Worm (Caenorhabditis elegans) whole organism, L3 larva: ENCODE results near the gene F18A11.2.
"Not testable (repeated sequence)": the region's sequence is repeated elsewhere in the genome, so short reads cannot be mapped to it uniquely, and the experiment has no call there.

Source experiments
- R02D3.7 ChIP-seq: fragments of 150-350 bp; optimal IDR thresholded peaks from 2 replicates; lab custom pipeline; 2014; ENCODE audit warnings: missing biosample characterization, missing genetic modification characterization
- aly-2 ChIP-seq: fragments of 150-350 bp; optimal IDR thresholded peaks from 2 replicates; lab custom pipeline; 2014; ENCODE audit warnings: missing biosample characterization, missing genetic modification characterization
- ama-1 ChIP-seq: fragments of 150-350 bp; optimal IDR thresholded peaks from 2 replicates; lab custom pipeline; 2018
- ceh-16 ChIP-seq: sonication (generic microtip); optimal IDR thresholded peaks from 2 replicates; lab custom pipeline; 2017; ENCODE audit warnings: missing biosample characterization, missing genetic modification characterization
- ceh-82 ChIP-seq: fragments of 150-350 bp; optimal IDR thresholded peaks from 2 replicates; lab custom pipeline; 2014; ENCODE audit warnings: missing biosample characterization, missing genetic modification characterization
- ceh-9 ChIP-seq: sonication (generic microtip); optimal IDR thresholded peaks from 2 replicates; lab custom pipeline; 2018; ENCODE audit warnings: missing biosample characterization, missing genetic modification characterization
- daf-12 ChIP-seq: fragments of 150-350 bp; optimal IDR thresholded peaks from 2 replicates; lab custom pipeline; 2014; ENCODE audit warnings: missing biosample characterization, missing genetic modification reagents, missing genetic modification characterization
- egl-27 ChIP-seq: sonication (generic microtip); optimal IDR thresholded peaks from 4 replicates; lab custom pipeline; 2017; ENCODE audit warnings: missing biosample characterization, missing genetic modification reagents, missing genetic modification characterization
- elt-1 ChIP-seq: fragments of 150-350 bp; optimal IDR thresholded peaks from 2 replicates; lab custom pipeline; 2014; ENCODE audit warnings: missing biosample characterization, missing genetic modification characterization
- elt-2 ChIP-seq: sonication (generic microtip); optimal IDR thresholded peaks from 2 replicates; lab custom pipeline; 2016; ENCODE audit warnings: missing genetic modification reagents, mild to moderate bottlenecking, missing genetic modification characterization, missing compliant biosample characterization
- elt-3 ChIP-seq, 3 experiments: fragments of 150-350 bp in 1 of 3; sonication (generic microtip) in 2 of 3; optimal IDR thresholded peaks; 2 replicates in 2 of 3; 4 replicates in 1 of 3; lab custom pipeline; 2014 to 2017; ENCODE audit warnings: missing biosample characterization in 3 of 3, missing genetic modification characterization in 3 of 3
- eor-1 ChIP-seq, 2 experiments: fragments of 150-350 bp; optimal IDR thresholded peaks; 2 replicates each; lab custom pipeline; 2014 to 2018; ENCODE audit warnings: missing biosample characterization in 2 of 2, missing genetic modification characterization in 2 of 2
- fkh-10 ChIP-seq: sonication (generic microtip); optimal IDR thresholded peaks from 2 replicates; lab custom pipeline; 2017; ENCODE audit warnings: missing biosample characterization, missing genetic modification reagents, missing genetic modification characterization
- fkh-2 ChIP-seq: fragments of 150-350 bp; optimal IDR thresholded peaks from 2 replicates; lab custom pipeline; 2014; ENCODE audit warnings: missing biosample characterization, missing genetic modification reagents, missing genetic modification characterization
- jun-1 ChIP-seq: fragments of 150-350 bp; optimal IDR thresholded peaks from 2 replicates; lab custom pipeline; 2014; ENCODE audit warnings: missing biosample characterization, missing genetic modification reagents, missing genetic modification characterization
- lin-39 ChIP-seq: fragments of 150-350 bp; optimal IDR thresholded peaks from 2 replicates; lab custom pipeline; 2018; ENCODE audit warnings: missing biosample characterization, missing genetic modification reagents, missing genetic modification characterization
- mml-1 ChIP-seq: fragments of 150-350 bp; sonication (generic microtip); optimal IDR thresholded peaks from 3 replicates; lab custom pipeline; 2014; ENCODE audit warnings: missing biosample characterization, missing genetic modification characterization
- nfya-1 ChIP-seq: sonication (generic microtip); optimal IDR thresholded peaks from 2 replicates; lab custom pipeline; 2017; ENCODE audit warnings: missing genetic modification characterization, mild to moderate bottlenecking, missing compliant biosample characterization, antibody characterized with exemption, moderate library complexity; ENCODE audit not compliant: insufficient read depth
- nhr-11 ChIP-seq: fragments of 150-350 bp; optimal IDR thresholded peaks from 2 replicates; lab custom pipeline; 2014; ENCODE audit warnings: missing biosample characterization, missing genetic modification characterization
- nhr-12 ChIP-seq: fragments of 150-350 bp; optimal IDR thresholded peaks from 2 replicates; lab custom pipeline; 2014; ENCODE audit warnings: missing biosample characterization, missing genetic modification characterization
- nhr-23 ChIP-seq: fragments of 150-350 bp; optimal IDR thresholded peaks from 2 replicates; lab custom pipeline; 2014; ENCODE audit warnings: missing biosample characterization, missing genetic modification reagents, missing genetic modification characterization
- nhr-237 ChIP-seq: fragments of 150-350 bp; optimal IDR thresholded peaks from 2 replicates; lab custom pipeline; 2014; ENCODE audit warnings: missing biosample characterization, missing genetic modification characterization
- nhr-25 ChIP-seq: sonication (generic microtip); optimal IDR thresholded peaks from 2 replicates; lab custom pipeline; 2017; ENCODE audit warnings: missing biosample characterization, missing genetic modification characterization
- nhr-67 ChIP-seq: fragments of 150-350 bp; optimal IDR thresholded peaks from 2 replicates; lab custom pipeline; 2014; ENCODE audit warnings: missing biosample characterization, missing genetic modification characterization
- nhr-76 ChIP-seq: fragments of 150-350 bp; sonication (generic microtip); optimal IDR thresholded peaks from 5 replicates; lab custom pipeline; 2014; ENCODE audit warnings: missing biosample characterization, missing genetic modification characterization
- nhr-77 ChIP-seq: fragments of 150-350 bp; optimal IDR thresholded peaks from 2 replicates; lab custom pipeline; 2014; ENCODE audit warnings: missing biosample characterization, missing genetic modification characterization
- pha-4 ChIP-seq: fragments of 150-350 bp; optimal IDR thresholded peaks from 2 replicates; lab custom pipeline; 2014; ENCODE audit warnings: missing biosample characterization, missing genetic modification reagents, missing genetic modification characterization
- pqm-1 ChIP-seq: fragments of 150-350 bp; optimal IDR thresholded peaks from 2 replicates; lab custom pipeline; 2017; ENCODE audit warnings: missing biosample characterization, missing genetic modification characterization, inconsistent platforms
- sea-2 ChIP-seq: fragments of 150-350 bp; sonication (generic microtip); optimal IDR thresholded peaks from 4 replicates; lab custom pipeline; 2014; ENCODE audit warnings: missing biosample characterization, missing genetic modification reagents, missing genetic modification characterization
- skn-1 ChIP-seq: fragments of 150-350 bp; optimal IDR thresholded peaks from 2 replicates; lab custom pipeline; 2014; ENCODE audit warnings: missing biosample characterization, missing genetic modification characterization
- tbx-2 ChIP-seq: sonication (generic microtip); optimal IDR thresholded peaks from 2 replicates; lab custom pipeline; 2016; ENCODE audit warnings: mild to moderate bottlenecking, missing genetic modification characterization, missing compliant biosample characterization
- unc-39 ChIP-seq: sonication (generic microtip); optimal IDR thresholded peaks from 4 replicates; lab custom pipeline; 2017; ENCODE audit warnings: missing biosample characterization, missing genetic modification characterization
- unc-62 ChIP-seq: fragments of 150-350 bp; sonication (generic microtip); optimal IDR thresholded peaks from 4 replicates; lab custom pipeline; 2014; ENCODE audit warnings: missing biosample characterization, missing genetic modification reagents, missing genetic modification characterization
- zag-1 ChIP-seq: fragments of 150-350 bp; optimal IDR thresholded peaks from 2 replicates; lab custom pipeline; 2014; ENCODE audit warnings: missing biosample characterization, missing genetic modification characterization
- ztf-11 ChIP-seq: fragments of 150-350 bp; optimal IDR thresholded peaks from 2 replicates; lab custom pipeline; 2014; ENCODE audit warnings: missing biosample characterization, missing genetic modification characterization
- ztf-4 ChIP-seq: fragments of 150-350 bp; optimal IDR thresholded peaks from 2 replicates; lab custom pipeline; 2014; ENCODE audit warnings: missing biosample characterization, missing genetic modification characterization

F18A11.2 gene

DNA sequence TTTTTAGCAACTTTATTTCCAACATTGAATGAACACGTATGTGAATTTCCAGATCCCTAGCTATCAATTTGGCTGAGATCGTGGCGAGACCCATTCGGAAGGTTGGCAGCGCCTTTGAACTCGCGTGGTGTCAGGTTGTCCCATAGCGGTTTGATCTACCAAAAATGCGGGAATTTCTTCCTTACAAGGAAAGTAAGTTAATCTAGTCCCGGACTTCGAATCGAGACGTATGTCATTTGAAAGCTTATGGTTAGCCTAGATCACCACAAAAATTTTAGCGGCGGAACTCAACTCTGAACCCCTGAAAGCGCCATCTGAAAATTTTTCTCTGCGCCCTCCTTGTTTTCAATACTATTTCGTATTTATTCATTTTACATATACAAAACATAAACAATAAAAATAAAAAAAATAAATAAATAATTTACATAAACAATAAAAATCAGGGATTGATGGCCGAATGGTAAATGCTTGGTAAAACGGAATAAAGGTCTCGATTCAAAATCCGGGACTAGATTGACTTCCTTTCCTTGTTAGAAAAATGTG, at the start of gene F18A11.2:
F18A11.2 (plus strand) TSS at position 51 of the 543 bp plus-strand sequence.
- TF ChIP-seq nhr-76, lin-39, ztf-4 (tag; lab: Kevin White, UChicago): not testable (repeated sequence)

DNA sequence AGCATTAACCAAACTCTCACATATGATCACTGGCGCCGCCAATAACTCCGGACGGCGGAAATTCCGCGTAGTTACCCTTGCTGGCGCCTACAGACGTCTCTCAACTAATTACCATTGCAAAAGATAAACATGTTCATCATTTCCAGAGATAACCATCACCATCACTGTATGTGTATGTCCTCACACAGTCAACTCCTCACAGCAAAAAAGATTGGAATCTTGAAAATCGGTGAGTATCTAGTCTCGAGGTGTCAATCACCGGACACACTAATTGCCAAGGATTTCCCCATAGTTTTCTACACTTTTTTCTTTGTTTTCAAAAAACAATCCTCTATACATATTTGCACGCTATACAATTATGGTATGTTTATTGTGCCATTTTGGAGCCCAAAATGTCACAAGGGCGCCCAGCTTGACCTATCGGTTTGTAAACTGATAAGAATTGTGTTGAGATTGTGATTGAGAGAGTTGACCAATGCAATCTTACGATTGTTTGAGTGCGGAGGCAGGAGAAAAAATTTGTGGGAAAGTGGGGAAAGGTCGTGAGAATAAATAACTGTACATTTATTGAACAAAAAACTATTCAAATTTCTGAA, 49.4 kb upstream of the F18A11.2 start:
- peak; percentile 14 for TF ChIP-seq nhr-25 (tag; lab: Kevin White, UChicago)
- TF ChIP-seq pha-4 = peak; percentile 48
- TF ChIP-seq elt-1 (tag; lab: Kevin White, UChicago) = peak; percentile 92
- peak; percentile 53 for TF ChIP-seq elt-2 (tag; lab: Kevin White, UChicago)
- no peak for TF ChIP-seq eor-1 (tag; optimal IDR thresholded peaks at IDR 0.05; lab: Kevin White, UChicago)
- TF ChIP-seq R02D3.7 (tag; lab: Kevin White, UChicago) = no peak
- no peak for TF ChIP-seq sea-2 (GFP tag; lab: Kevin White, UChicago)
- peak; percentile 17 for TF ChIP-seq unc-62 (GFP tag; lab: Kevin White, UChicago)
- TF ChIP-seq aly-2 (tag; lab: Kevin White, UChicago) = no peak

DNA sequence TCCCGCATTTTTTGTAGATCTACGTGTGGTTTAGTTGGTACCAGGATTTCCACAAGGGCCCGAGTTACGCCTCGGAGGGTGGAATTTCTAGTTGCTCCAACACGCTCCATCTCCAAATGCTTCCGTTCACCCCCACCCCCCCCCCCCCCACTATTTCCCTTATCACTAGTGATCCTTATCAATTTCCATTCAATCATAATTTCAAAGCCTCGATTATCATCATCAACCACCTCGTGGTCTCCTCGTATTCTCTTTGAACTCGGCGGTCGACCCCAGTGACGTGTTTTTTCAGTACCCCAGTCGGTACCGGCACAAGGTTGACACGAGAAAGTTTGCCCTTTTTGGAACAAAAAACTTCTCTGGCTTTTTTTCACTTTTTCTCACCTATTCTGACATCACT, 48.7 kb upstream of the F18A11.2 start:
- TF ChIP-seq ama-1 (no peak), ztf-11 (no peak), nfya-1 (no peak), nhr-25 (tag; lab: Kevin White, UChicago) (no peak), elt-3 (tag; optimal IDR thresholded peaks at IDR 0.05; lab: Kevin White, UChicago) (no peak), jun-1 (tag; lab: Kevin White, UChicago) (no peak), ceh-82 (tag; lab: Kevin White, UChicago) (no peak), nhr-23 (tag; lab: Kevin White, UChicago) (no peak), nhr-76 (tag; lab: Kevin White, UChicago) (no peak), egl-27 (tag; lab: Kevin White, UChicago) (no peak), tbx-2 (no peak), nhr-11 (tag; lab: Kevin White, UChicago) (no peak), skn-1 (tag; lab: Kevin White, UChicago) (no peak), elt-2 (tag; lab: Kevin White, UChicago) (peak; percentile 76), elt-1 (tag; lab: Kevin White, UChicago) (no peak), lin-39 (tag; lab: Kevin White, UChicago) (no peak), pqm-1 (peak; percentile 8), fkh-2 (tag; lab: Kevin White, UChicago) (no peak)

DNA sequence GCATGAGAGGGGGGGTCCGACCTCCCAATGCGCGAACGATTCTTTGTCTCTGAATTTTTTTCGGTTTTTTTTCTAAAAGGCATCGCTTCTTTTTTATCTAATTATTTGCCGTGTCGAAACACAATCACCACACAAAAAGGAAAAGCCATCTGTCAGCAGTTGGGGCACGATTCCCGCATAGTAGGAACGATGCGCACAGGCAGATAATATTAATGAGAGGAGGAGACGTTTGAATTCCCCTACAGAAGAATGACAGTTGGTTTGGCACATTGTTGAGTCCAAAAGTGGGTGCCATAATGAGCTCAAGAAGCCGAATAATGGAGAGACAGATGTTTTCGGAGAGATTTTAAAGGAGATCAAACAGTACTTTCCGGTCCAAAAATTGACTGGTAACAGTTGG, 46.8 kb upstream of the F18A11.2 start:
- TF ChIP-seq sea-2 (GFP tag; lab: Kevin White, UChicago) (no peak), nhr-11 (tag; lab: Kevin White, UChicago) (no peak), mml-1 (tag; lab: Kevin White, UChicago) (no peak), unc-39 (tag; lab: Kevin White, UChicago) (no peak), nhr-77 (tag; lab: Kevin White, UChicago) (no peak), fkh-2 (tag; lab: Kevin White, UChicago) (no peak), nhr-76 (tag; lab: Kevin White, UChicago) (no peak)

DNA sequence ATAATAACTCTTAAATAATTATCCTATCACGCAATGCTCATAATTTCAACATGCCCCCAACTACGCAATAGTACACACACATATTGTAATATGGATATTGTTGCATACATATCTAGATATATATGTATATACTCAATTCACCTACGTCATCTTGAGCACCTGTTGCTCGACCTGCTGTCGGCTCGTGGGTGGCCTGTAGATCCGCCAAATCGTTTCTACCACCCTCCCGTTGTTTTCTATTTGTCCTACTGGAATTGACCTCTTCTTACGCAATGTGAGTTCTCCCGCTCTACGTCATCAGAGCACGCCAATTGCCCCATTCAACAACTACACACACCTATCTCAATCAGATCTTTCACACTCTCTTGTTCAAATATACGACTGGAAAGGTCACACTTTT, 45.7 kb upstream of the F18A11.2 start:
- TF ChIP-seq jun-1 (tag; lab: Kevin White, UChicago) (no peak), ceh-16 (tag; lab: Kevin White, UChicago) (no peak), ama-1 (no peak), daf-12 (tag; lab: Kevin White, UChicago) (no peak), eor-1 (tag; optimal IDR thresholded peaks at IDR 0.05; lab: Kevin White, UChicago) (no peak), tbx-2 (no peak), ceh-9 (tag; lab: Kevin White, UChicago) (no peak), nhr-237 (no peak), nhr-25 (tag; lab: Kevin White, UChicago) (no peak), nfya-1 (no peak), zag-1 (tag; lab: Kevin White, UChicago) (no peak), fkh-10 (GFP tag; lab: Kevin White, UChicago) (no peak), nhr-23 (tag; lab: Kevin White, UChicago) (no peak), nhr-76 (tag; lab: Kevin White, UChicago) (no peak), nhr-67 (tag; lab: Kevin White, UChicago) (no peak), R02D3.7 (tag; lab: Kevin White, UChicago) (no peak), nhr-12 (tag; lab: Kevin White, UChicago) (no peak), mml-1 (tag; lab: Kevin White, UChicago) (no peak), ztf-11 (no peak), aly-2 (tag; lab: Kevin White, UChicago) (no peak)
